Worm (Caenorhabditis elegans): ENCODE measurements around the gene npr-1.

npr-1 gene

DNA sequence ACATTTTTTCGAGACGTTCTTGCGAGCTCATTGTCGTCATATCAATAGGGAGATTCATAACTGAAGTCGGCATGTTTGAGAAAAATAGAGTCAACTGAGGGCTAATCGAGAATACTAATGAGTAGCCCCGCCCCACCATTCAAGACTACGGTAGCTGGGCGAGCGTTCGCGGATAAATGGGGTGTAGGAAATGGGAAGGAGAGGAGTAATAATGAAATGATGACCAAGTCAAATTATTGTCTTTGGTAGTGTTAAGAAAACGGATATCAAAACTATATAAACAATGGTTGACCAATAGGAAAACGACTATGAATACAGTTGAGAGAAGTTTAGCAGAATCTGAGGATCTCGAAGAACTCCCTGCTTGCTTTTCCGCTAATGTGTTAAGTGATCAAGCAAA, 8.2 kb downstream of the npr-1 start, which contains the start of gene mls-2:
TSS of gene mls-2 (minus strand) at position 101 of the 400 bp plus-strand sequence.
- TF ChIP-seq cebp-2 (GFP tag; IDR thresholded peaks at IDR 0.05), result no peak
- TF ChIP-seq hrde-1 (tag; optimal IDR thresholded peaks at IDR 0.05; ENCODE audit: borderline replicate concordance), result no peak
- no peak for TF ChIP-seq F49E8.2 (tag; optimal IDR thresholded peaks at IDR 0.05; ENCODE audit: insufficient read depth)
- no peak for TF ChIP-seq rcor-1 (GFP tag; IDR thresholded peaks at IDR 0.05)
- no peak for TF ChIP-seq aptf-3 (GFP tag; IDR thresholded peaks at IDR 0.05)
- no peak for TF ChIP-seq somi-1 (GFP tag; optimal IDR thresholded peaks at IDR 0.05)
- TF ChIP-seq ccch-3 (GFP tag; optimal IDR thresholded peaks at IDR 0.05), result no peak
- TF ChIP-seq C17E4.6 (GFP tag; IDR thresholded peaks at IDR 0.05), result no peak
- no peak for TF ChIP-seq efl-1 (GFP tag; optimal IDR thresholded peaks at IDR 0.05)
- TF ChIP-seq madf-8 (GFP tag; conservative IDR thresholded peaks at IDR 0.05), result no peak
- TF ChIP-seq nhr-80 (tag; optimal IDR thresholded peaks at IDR 0.05), result no peak
- TF ChIP-seq tlf-1 (GFP tag; optimal IDR thresholded peaks at IDR 0.05), result no peak

DNA sequence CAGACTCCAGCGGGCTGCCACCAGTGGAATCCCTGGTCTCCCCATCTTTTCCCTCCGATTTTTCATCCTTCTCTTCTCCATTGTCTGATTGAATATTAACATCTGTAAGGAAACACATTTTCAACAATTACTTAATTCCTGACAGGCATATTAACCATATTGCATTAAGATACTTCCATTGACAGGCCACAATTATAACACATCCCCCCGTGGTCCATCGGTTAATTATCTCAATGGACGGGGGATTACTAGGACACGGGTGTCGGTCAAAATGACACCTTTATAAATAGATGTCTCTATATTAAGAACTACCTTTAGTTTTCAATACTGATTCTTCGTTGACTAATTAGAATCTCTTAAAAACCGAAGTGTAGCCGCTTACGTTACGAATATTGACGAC, 10.1 kb downstream of the npr-1 start:
- TF ChIP-seq ceh-58 (GFP tag; IDR thresholded peaks at IDR 0.05), result no peak
- no peak for TF ChIP-seq ceh-91 (GFP tag; IDR thresholded peaks at IDR 0.05)
- TF ChIP-seq ceh-100 (GFP tag; IDR thresholded peaks at IDR 0.05), result no peak
- no peak for TF ChIP-seq athp-1 (tag; optimal IDR thresholded peaks at IDR 0.05)
- no peak for TF ChIP-seq mel-28 (tag; optimal IDR thresholded peaks at IDR 0.05; ENCODE audit: borderline replicate concordance)
- no peak for TF ChIP-seq B0261.1 (tag; optimal IDR thresholded peaks at IDR 0.05)
- TF ChIP-seq attf-6 (GFP tag; IDR thresholded peaks at IDR 0.05), result no peak
- no peak for TF ChIP-seq D2030.7 (GFP tag; IDR thresholded peaks at IDR 0.05)
- no peak for TF ChIP-seq ama-1 (optimal IDR thresholded peaks at IDR 0.05)
- TF ChIP-seq ama-1 (GFP tag; optimal IDR thresholded peaks at IDR 0.05), result no peak
- no peak for TF ChIP-seq F33H1.4 (GFP tag; IDR thresholded peaks at IDR 0.05)
- no peak for TF ChIP-seq ets-4 (GFP tag; optimal IDR thresholded peaks at IDR 0.05)
- TF ChIP-seq snpc-1.1 (tag; optimal IDR thresholded peaks at IDR 0.05; ENCODE audit: insufficient read depth), result no peak
- TF ChIP-seq xnd-1 (tag; optimal IDR thresholded peaks at IDR 0.05), result no peak
- TF ChIP-seq hlh-26 (GFP tag; conservative IDR thresholded peaks at IDR 0.05), result no peak
- no peak for TF ChIP-seq attf-5 (GFP tag; optimal IDR thresholded peaks at IDR 0.05)
- no peak for TF ChIP-seq F57A8.1 (GFP tag; optimal IDR thresholded peaks at IDR 0.05)
- no peak for TF ChIP-seq pbrm-1 (GFP tag; IDR thresholded peaks at IDR 0.05)
- no peak for TF ChIP-seq gei-17 (GFP tag; optimal IDR thresholded peaks at IDR 0.05)
- TF ChIP-seq attf-3 (GFP tag; conservative IDR thresholded peaks at IDR 0.05), result no peak
- TF ChIP-seq lin-40 (tag; optimal IDR thresholded peaks at IDR 0.05), result no peak

DNA sequence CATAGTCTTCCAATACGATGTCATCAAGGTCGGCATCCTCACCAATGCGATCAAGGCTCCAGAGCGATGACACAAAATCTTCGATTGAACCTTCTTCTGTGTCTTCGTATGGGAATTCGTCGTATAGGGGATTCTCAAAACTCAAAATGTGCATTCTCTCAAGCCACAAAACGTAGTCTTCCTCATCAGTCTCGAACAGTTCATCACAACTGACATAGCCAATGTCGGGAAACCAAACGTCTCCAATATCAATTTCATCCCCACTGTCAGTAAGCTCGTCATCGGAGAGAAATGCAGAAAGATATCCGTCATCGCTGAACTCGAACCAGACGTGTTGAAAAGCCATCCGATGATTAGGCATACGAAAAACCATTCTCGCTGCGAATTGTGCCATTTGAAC, 15.1 kb downstream of the npr-1 start, which contains the start of gene C39E6.2:
TSS of gene C39E6.2 (minus strand) at position 394 of the 400 bp plus-strand sequence.
- no peak for TF ChIP-seq lsl-1 (GFP tag; optimal IDR thresholded peaks at IDR 0.05)
- TF ChIP-seq pha-4 (tag; optimal IDR thresholded peaks at IDR 0.05), result no peak
- no peak for TF ChIP-seq mcd-1 (GFP tag; IDR thresholded peaks at IDR 0.05)
- no peak for TF ChIP-seq lin-35 (GFP tag; optimal IDR thresholded peaks at IDR 0.05)
